ENCODE assay signal across 3 worm cellular contexts in genomic region chrX:3547828-3548227, ce11.
A peak's percentile ranks its signal among the peaks of the same experiment; 100 is the strongest.
TF ChIP-seq lines count a peak whose summit lies in the region.

No protein-coding gene starts in this region.

TF ChIP-seq in whole organism, L2 larva, 48 proteins besides CTCF, POLR2A, EP300 and RAD21:
- TF ChIP-seq fos-1 (tag; optimal IDR thresholded peaks at IDR 0.05; lab: Kevin White, UChicago) = peak; percentile 39
- TF ChIP-seq unc-55 (GFP tag; optimal IDR thresholded peaks at IDR 0.05; lab: Kevin White, UChicago) = no peak
- TF ChIP-seq elt-3 (tag; optimal IDR thresholded peaks at IDR 0.05; lab: Kevin White, UChicago) = no peak
- TF ChIP-seq lin-11 (tag; optimal IDR thresholded peaks at IDR 0.05; lab: Kevin White, UChicago) = no peak
- TF ChIP-seq ZK546.5 (tag; optimal IDR thresholded peaks at IDR 0.05; lab: Kevin White, UChicago) = no peak
- TF ChIP-seq skn-1 (tag; optimal IDR thresholded peaks at IDR 0.05; lab: Kevin White, UChicago) = no peak
- no peak for TF ChIP-seq ceh-16 (tag; optimal IDR thresholded peaks at IDR 0.05; lab: Kevin White, UChicago)

TF ChIP-seq in whole organism, L3 larva, 47 proteins besides CTCF, POLR2A, EP300 and RAD21:
- TF ChIP-seq mml-1 (tag; optimal IDR thresholded peaks at IDR 0.05; lab: Kevin White, UChicago) = no peak
- peak; percentile 31 for TF ChIP-seq elt-2 (tag; optimal IDR thresholded peaks at IDR 0.05; lab: Kevin White, UChicago)
- TF ChIP-seq ZK546.5 (tag; optimal IDR thresholded peaks at IDR 0.05; lab: Kevin White, UChicago) = no peak

TF ChIP-seq in whole organism, young adult, 124 proteins besides CTCF, POLR2A, EP300 and RAD21:
- TF ChIP-seq nhr-80 (tag; optimal IDR thresholded peaks at IDR 0.05; lab: Kevin White, UChicago) = peak; percentile 31
- no peak for TF ChIP-seq Y56A3A.18 (GFP tag; IDR thresholded peaks at IDR 0.05; lab: Robert Waterston, UW)
